Worm (Caenorhabditis elegans): ENCODE data around the gene itm-2.

The itm-2 gene

DNA sequence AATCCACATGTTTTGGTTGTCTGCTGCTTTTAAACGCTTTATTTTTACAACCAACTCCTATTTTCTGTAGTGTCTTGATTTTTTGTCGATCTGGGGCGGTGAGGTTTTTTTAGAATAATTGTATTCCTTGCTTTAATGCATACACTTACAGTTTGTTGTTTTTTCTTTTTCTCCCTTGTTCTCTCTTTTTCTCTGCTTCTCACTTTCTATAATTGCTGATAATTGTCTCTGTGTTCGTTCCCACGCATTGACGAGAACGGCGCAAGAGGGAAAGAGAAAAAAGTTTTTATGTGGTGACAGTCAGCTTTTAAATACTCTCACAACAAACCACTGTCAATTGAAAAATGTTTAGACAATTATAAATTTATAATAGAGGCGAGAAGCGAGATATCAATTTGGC, 13.8 kb downstream of the itm-2 start:
- TF ChIP-seq hlh-13 (GFP tag; optimal IDR thresholded peaks at IDR 0.05): no peak
- TF ChIP-seq ceh-45 (GFP tag; IDR thresholded peaks at IDR 0.05): no peak

DNA sequence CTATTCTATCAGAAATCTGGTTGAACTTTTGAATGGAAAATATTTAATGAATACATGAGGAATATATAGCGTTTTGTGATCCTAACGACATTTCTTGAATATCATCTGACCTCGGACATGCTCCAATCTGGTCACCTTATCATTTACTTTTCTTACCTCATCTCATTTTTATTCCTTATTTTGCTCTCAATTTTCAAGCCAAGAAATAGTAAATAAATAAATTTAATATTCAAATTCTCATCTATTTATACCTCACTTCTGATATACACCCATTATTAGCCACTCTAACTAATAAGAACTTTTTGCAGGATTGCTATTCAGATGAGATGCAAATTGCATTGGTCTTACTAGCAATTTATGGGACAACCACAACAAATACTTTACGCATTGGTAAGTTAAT, 16.0 kb downstream of the itm-2 start, which contains the start of gene ddr-1:
ddr-1 (plus strand) TSS at position 301 of the 400 bp plus-strand sequence.
- TF ChIP-seq sdc-2 (tag; optimal IDR thresholded peaks at IDR 0.05) (no peak), pqm-1 (tag; optimal IDR thresholded peaks at IDR 0.05) (no peak), C38D4.7 (GFP tag; optimal IDR thresholded peaks at IDR 0.05) (no peak), lin-11 (tag; optimal IDR thresholded peaks at IDR 0.05) (no peak), tbx-2 (tag; optimal IDR thresholded peaks at IDR 0.05) (no peak), K02D7.2 (tag; optimal IDR thresholded peaks at IDR 0.05) (no peak), pha-2 (tag; optimal IDR thresholded peaks at IDR 0.05) (no peak), ceh-14 (tag; optimal IDR thresholded peaks at IDR 0.05) (no peak), fkh-6 (tag; optimal IDR thresholded peaks at IDR 0.05) (no peak), ceh-30 (tag; optimal IDR thresholded peaks at IDR 0.05) (no peak), ceh-22 (tag; optimal IDR thresholded peaks at IDR 0.05) (no peak), nhr-232 (tag; optimal IDR thresholded peaks at IDR 0.05) (no peak), mec-3 (tag; optimal IDR thresholded peaks at IDR 0.05; ENCODE audit: borderline replicate concordance) (no peak), che-1 (tag; optimal IDR thresholded peaks at IDR 0.05) (no peak), ceh-18 (tag; optimal IDR thresholded peaks at IDR 0.05) (no peak), hlh-30 (tag; optimal IDR thresholded peaks at IDR 0.05; ENCODE audit: insufficient read depth) (no peak), fkh-10 (GFP tag; optimal IDR thresholded peaks at IDR 0.05) (no peak), unc-86 (tag; optimal IDR thresholded peaks at IDR 0.05) (no peak)

DNA sequence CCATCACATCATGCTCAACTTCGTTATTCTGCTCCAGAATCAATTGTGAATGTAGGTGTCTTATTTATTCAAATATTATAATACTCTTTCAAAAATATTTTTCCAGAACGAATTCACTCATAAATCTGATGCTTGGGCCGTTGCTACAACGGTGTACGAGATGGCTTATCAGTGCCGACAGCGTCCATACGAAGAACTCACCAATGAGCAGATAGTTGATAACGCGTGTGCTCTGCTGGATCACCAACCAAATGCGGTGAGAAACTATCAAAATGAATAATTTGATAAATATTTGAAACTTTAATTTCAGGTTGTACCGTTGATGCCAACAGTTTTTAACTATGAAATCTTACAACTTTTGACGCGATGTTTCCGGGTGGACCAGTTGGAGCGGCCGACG, 20.7 kb downstream of the itm-2 start:
- TF ChIP-seq pros-1 (tag; optimal IDR thresholded peaks at IDR 0.05): no peak
- no peak for TF ChIP-seq sox-4 (tag; optimal IDR thresholded peaks at IDR 0.05)
- TF ChIP-seq elt-2 (tag; optimal IDR thresholded peaks at IDR 0.05): peak; percentile 71
- TF ChIP-seq lim-6 (tag; optimal IDR thresholded peaks at IDR 0.05): no peak
- TF ChIP-seq hlh-6 (tag; optimal IDR thresholded peaks at IDR 0.05): no peak
- no peak for TF ChIP-seq pqm-1 (tag; optimal IDR thresholded peaks at IDR 0.05)

DNA sequence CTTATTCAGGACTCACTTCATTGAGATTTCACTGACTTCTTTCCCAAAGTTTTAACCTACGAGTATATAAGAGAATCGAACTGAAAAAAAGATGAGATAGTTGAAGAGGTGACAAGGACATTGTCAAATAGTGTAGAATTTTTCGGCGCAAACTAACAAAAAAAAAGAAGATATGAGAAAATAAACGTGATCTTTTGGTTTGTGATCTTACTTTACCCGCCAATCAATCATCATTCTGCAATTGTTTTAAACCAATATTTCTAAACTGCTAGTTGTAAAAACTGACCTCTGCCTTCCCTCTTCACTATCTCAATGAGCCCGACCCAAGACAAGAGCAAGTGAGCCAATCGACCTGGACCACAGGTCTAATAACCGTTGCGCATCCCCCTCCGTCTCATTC, 21.2 kb downstream of the itm-2 start:
- no peak for TF ChIP-seq unc-3 (GFP tag; conservative IDR thresholded peaks at IDR 0.05)
- TF ChIP-seq unc-3 (tag; optimal IDR thresholded peaks at IDR 0.05): no peak
- TF ChIP-seq unc-55 (GFP tag; optimal IDR thresholded peaks at IDR 0.05): no peak
- TF ChIP-seq hlh-6 (tag; optimal IDR thresholded peaks at IDR 0.05): no peak
- no peak for TF ChIP-seq fax-1 (tag; optimal IDR thresholded peaks at IDR 0.05)
- TF ChIP-seq ceh-19 (GFP tag; optimal IDR thresholded peaks at IDR 0.05): no peak
- no peak for TF ChIP-seq hlh-13 (GFP tag; optimal IDR thresholded peaks at IDR 0.05)
- TF ChIP-seq elt-4 (tag; optimal IDR thresholded peaks at IDR 0.05): no peak
- TF ChIP-seq pha-2 (tag; optimal IDR thresholded peaks at IDR 0.05): no peak
- TF ChIP-seq dve-1 (tag; optimal IDR thresholded peaks at IDR 0.05): no peak
- no peak for TF ChIP-seq unc-86 (tag; optimal IDR thresholded peaks at IDR 0.05)
- TF ChIP-seq ttx-3 (tag; optimal IDR thresholded peaks at IDR 0.05): no peak
- no peak for TF ChIP-seq tbx-2 (tag; optimal IDR thresholded peaks at IDR 0.05)

DNA sequence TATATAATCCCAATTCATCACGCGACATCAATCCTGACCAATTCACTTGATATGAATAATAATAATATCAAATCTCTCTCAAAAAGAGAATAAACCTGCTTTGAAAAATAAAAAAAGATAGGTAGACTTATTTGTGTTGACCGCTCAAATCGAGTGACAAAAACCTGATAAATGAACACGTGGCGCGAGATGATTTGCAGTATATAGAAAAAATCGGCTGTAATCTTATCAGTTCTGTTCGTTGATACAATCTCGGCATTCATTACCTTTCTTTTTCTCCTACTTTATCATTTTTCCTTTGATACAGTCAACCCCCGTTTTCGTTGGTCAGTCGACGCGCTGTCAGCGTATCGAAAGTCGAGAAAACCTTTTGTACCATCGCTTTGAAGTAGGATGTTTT, 22.3 kb downstream of the itm-2 start:
- TF ChIP-seq ets-4 (tag; optimal IDR thresholded peaks at IDR 0.05): no peak
- TF ChIP-seq elt-2 (tag; optimal IDR thresholded peaks at IDR 0.05): peak; percentile 49

DNA sequence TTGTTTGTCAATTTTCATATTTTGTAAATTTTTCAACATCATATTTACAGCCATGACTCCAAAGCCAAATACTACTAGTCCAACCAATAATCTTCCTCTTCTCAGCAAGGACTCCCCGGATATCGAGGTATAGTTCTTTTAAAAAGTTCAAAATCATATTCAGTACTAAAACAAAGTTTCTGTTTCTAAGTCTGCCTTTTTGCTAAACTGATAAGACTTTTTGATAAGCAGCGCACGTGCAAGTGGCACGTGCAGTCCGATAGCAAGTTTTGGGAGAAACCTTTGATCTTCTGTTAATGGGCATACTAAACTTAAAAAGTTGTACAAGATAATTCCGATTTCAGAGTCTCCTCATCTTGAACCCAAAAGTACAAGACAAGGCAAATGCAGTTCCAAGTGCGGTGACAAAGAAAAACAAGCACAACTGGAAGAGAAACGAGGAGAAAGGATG, 22.9 kb downstream of the itm-2 start, which contains the start of gene dpyd-1:
dpyd-1 (plus strand) TSS at position 51 of the 451 bp plus-strand sequence.
- TF ChIP-seq unc-42 (tag; optimal IDR thresholded peaks at IDR 0.05): no peak
- TF ChIP-seq odd-2 (tag; optimal IDR thresholded peaks at IDR 0.05): no peak
- no peak for TF ChIP-seq pha-4 (tag; optimal IDR thresholded peaks at IDR 0.05)
- peak; percentile 81 for TF ChIP-seq elt-2 (tag; optimal IDR thresholded peaks at IDR 0.05)
